Fruit fly (Drosophila melanogaster): ENCODE measurements around the gene CG43672.

dm6 chrX:15783610-15784009 is 10.8 kb downstream of the CG43672 start, which contains the start of gene Efhc1.1:
- TF ChIP-seq CTCF (optimal IDR thresholded peaks at IDR 0.05) = no peak
- TF ChIP-seq CG8478 (optimal IDR thresholded peaks at IDR 0.05) = no peak
